Worm (Caenorhabditis elegans) whole organism, midembryonic: ENCODE data around the gene K08D8.11.

Experiments
- T22C8.4 ChIP-seq: fragments of 200-800 bp; sonication (Bioruptor generic); IDR thresholded peaks from 2 replicates; pipeline ENCODE4 v1.3.6; 2022; ENCODE audit warnings: missing genetic modification characterization, missing compliant biosample characterization
- klf-2 ChIP-seq: fragments of 200-800 bp; sonication (Bioruptor generic); conservative IDR thresholded peaks from 2 replicates; pipeline ENCODE4 v1.3.6; 2022; ENCODE audit warnings: missing genetic modification reagents, missing genetic modification characterization, missing compliant biosample characterization
- med-1 ChIP-seq: sonication (generic microtip); optimal IDR thresholded peaks from 2 replicates; lab custom pipeline; 2017; ENCODE audit warnings: missing genetic modification characterization, mild to moderate bottlenecking, missing compliant biosample characterization, antibody characterized with exemption, missing genetic modification reagents; ENCODE audit not compliant: insufficient read depth
- ref-1 ChIP-seq: fragments of 200-800 bp; sonication (Bioruptor generic); conservative IDR thresholded peaks from 2 replicates; pipeline ENCODE4 v1.3.6; 2022; ENCODE audit warnings: missing genetic modification reagents, missing genetic modification characterization, missing compliant biosample characterization
- tab-1 ChIP-seq: fragments of 200-800 bp; sonication (Bioruptor generic); IDR thresholded peaks from 2 replicates; pipeline ENCODE4 v1.3.6; 2022; ENCODE audit warnings: missing genetic modification characterization, missing compliant biosample characterization
- ztf-23 ChIP-seq: fragments of 200-800 bp; sonication (Bioruptor generic); IDR thresholded peaks from 2 replicates; pipeline ENCODE4 v1.3.6; 2022; ENCODE audit warnings: missing genetic modification reagents, missing genetic modification characterization, missing compliant biosample characterization
- ztf-29 ChIP-seq: fragments of 200-800 bp; sonication (Bioruptor generic); IDR thresholded peaks from 2 replicates; pipeline ENCODE4 v1.3.6; 2022; ENCODE audit warnings: missing genetic modification reagents, missing genetic modification characterization, missing compliant biosample characterization

- TF ChIP-seq ref-1 (GFP tag; lab: Robert Waterston, UW): no peak
- TF ChIP-seq tab-1 (GFP tag; lab: Robert Waterston, UW): no peak
- no peak for TF ChIP-seq ztf-23
- no peak for TF ChIP-seq T22C8.4
- TF ChIP-seq med-1 (GFP tag; lab: Kevin White, UChicago): no peak
- no peak for TF ChIP-seq klf-2 (GFP tag; lab: Robert Waterston, UW)
- no peak for TF ChIP-seq ztf-29 (GFP tag; lab: Robert Waterston, UW)
Observed at ce11 chrIV:12936221-12936776, 41.2 kb downstream of the K08D8.11 start, which contains the start of the genes cld-1 and dod-21.
